Fruit fly (Drosophila melanogaster) Kc167 (cell line): Measurements from ENCODE around the gene Sh.

ENCODE experiments used
- Myc ChIP-seq: fragments of >200 bp; optimal IDR thresholded peaks from 2 replicates; lab custom pipeline; 2017; ENCODE audit warnings: missing external identifiers
- h ChIP-seq: fragments of >200 bp; optimal IDR thresholded peaks from 3 replicates; lab custom pipeline; 2018; ENCODE audit warnings: missing external identifiers
- insv ChIP-seq: fragments of >200 bp; optimal IDR thresholded peaks from 3 replicates; lab custom pipeline; 2018; ENCODE audit warnings: missing external identifiers
- ttk ChIP-seq: sonication (Bioruptor generic); optimal IDR thresholded peaks from 2 replicates; lab custom pipeline; 2017; ENCODE audit warnings: missing external identifiers

dm6 chrX:18100146-18100669 is 37.2 kb upstream of the Sh start:
- TF ChIP-seq ttk (lab: Kevin White, UChicago) (no peak), Myc (lab: Kevin White, UChicago) (no peak), insv (lab: Kevin White, UChicago) (no peak), h (lab: Kevin White, UChicago) (no peak)
